Worm (Caenorhabditis elegans) whole organism, young adult: ENCODE data around the gene Y42G9A.3.
A peak's percentile ranks its signal among the peaks of the same experiment; 100 is the strongest.

Source experiments
- F23B12.7 ChIP-seq: sonication (generic microtip); optimal IDR thresholded peaks from 2 replicates; lab custom pipeline; 2017; ENCODE audit warnings: missing genetic modification characterization, mild to moderate bottlenecking, missing compliant biosample characterization, antibody characterized with exemption, moderate library complexity; ENCODE audit not compliant: insufficient read depth
- F52B5.7 ChIP-seq: sonication (generic microtip); optimal IDR thresholded peaks from 2 replicates; lab custom pipeline; 2016; ENCODE audit warnings: mild to moderate bottlenecking, missing genetic modification characterization, missing compliant biosample characterization
- T07F8.4 ChIP-seq: sonication (generic microtip); optimal IDR thresholded peaks from 2 replicates; lab custom pipeline; 2016; ENCODE audit warnings: mild to moderate bottlenecking, missing genetic modification characterization, moderate library complexity, missing compliant biosample characterization
- Y67H2A.10 ChIP-seq: fragments of 200-800 bp; sonication (Bioruptor generic); conservative IDR thresholded peaks from 2 replicates; pipeline ENCODE4 v1.3.6; 2022; ENCODE audit warnings: missing genetic modification reagents, missing genetic modification characterization, missing compliant biosample characterization
- ZK185.1 ChIP-seq: sonication (generic microtip); optimal IDR thresholded peaks from 2 replicates; lab custom pipeline; 2016; ENCODE audit warnings: mild to moderate bottlenecking, missing genetic modification characterization, missing compliant biosample characterization; ENCODE audit not compliant: poor library complexity, severe bottlenecking
- ama-1 ChIP-seq, 3 experiments: fragments of 150-350 bp in 1 of 3; sonication (generic microtip) in 2 of 3; optimal IDR thresholded peaks; 2 replicates each; lab custom pipeline; 2014 to 2018; ENCODE audit warnings: missing biosample characterization in 2 of 3, missing genetic modification characterization in 2 of 3, missing genetic modification reagents in 2 of 3
- aptf-2 ChIP-seq: fragments of 200-800 bp; sonication (Bioruptor generic); conservative IDR thresholded peaks from 2 replicates; pipeline ENCODE4 v1.3.6; 2022; ENCODE audit warnings: missing genetic modification reagents, missing genetic modification characterization, missing compliant biosample characterization
- aptf-3 ChIP-seq: fragments of 200-800 bp; sonication (Bioruptor generic); IDR thresholded peaks from 2 replicates; pipeline ENCODE4 v1.3.6; 2022; ENCODE audit warnings: missing genetic modification characterization, missing compliant biosample characterization
- athp-1 ChIP-seq: sonication (generic microtip); optimal IDR thresholded peaks from 2 replicates; lab custom pipeline; 2017; ENCODE audit warnings: mild to moderate bottlenecking, missing genetic modification characterization, missing compliant biosample characterization
- attf-6 ChIP-seq: fragments of 200-800 bp; sonication (Bioruptor generic); IDR thresholded peaks from 2 replicates; pipeline ENCODE4 v1.3.6; 2022; ENCODE audit warnings: missing genetic modification reagents, missing genetic modification characterization, missing compliant biosample characterization
- cebp-1 ChIP-seq, 2 experiments: fragments of 200-800 bp in 1 of 2; sonication (Bioruptor generic) in 1 of 2; sonication (generic microtip) in 1 of 2; IDR thresholded peaks in 1 of 2; optimal IDR thresholded peaks in 1 of 2; 2 replicates each; pipeline versions ENCODE4 v1.3.6 to Lab custom; 2017 to 2022; ENCODE audit warnings: missing compliant biosample characterization in 2 of 2, missing genetic modification characterization in 2 of 2, mild to moderate bottlenecking in 1 of 2, missing genetic modification reagents in 1 of 2, moderate library complexity in 1 of 2
- ceh-58 ChIP-seq: fragments of 200-800 bp; sonication (Bioruptor generic); IDR thresholded peaks from 2 replicates; pipeline ENCODE4 v1.3.6; 2022; ENCODE audit warnings: missing genetic modification characterization, missing compliant biosample characterization
- chd-7 ChIP-seq: sonication (generic microtip); optimal IDR thresholded peaks from 2 replicates; lab custom pipeline; 2016; ENCODE audit warnings: mild to moderate bottlenecking, missing genetic modification characterization, moderate library complexity, missing compliant biosample characterization
- die-1 ChIP-seq: sonication (generic microtip); optimal IDR thresholded peaks from 2 replicates; lab custom pipeline; 2016; ENCODE audit warnings: missing genotype, mild to moderate bottlenecking, missing genetic modification characterization, missing compliant biosample characterization
- egl-44 ChIP-seq: fragments of 200-800 bp; sonication (Bioruptor generic); IDR thresholded peaks from 2 replicates; pipeline ENCODE4 v1.3.6; 2022; ENCODE audit warnings: missing genetic modification reagents, missing genetic modification characterization, missing compliant biosample characterization
- ekl-4 ChIP-seq: fragments of 200-800 bp; sonication (Bioruptor generic); IDR thresholded peaks from 2 replicates; pipeline ENCODE4 v1.3.6; 2022; ENCODE audit warnings: missing genetic modification reagents, missing genetic modification characterization, missing compliant biosample characterization
- him-1 ChIP-seq: sonication (generic microtip); optimal IDR thresholded peaks from 2 replicates; lab custom pipeline; 2016; ENCODE audit warnings: missing genotype, missing genetic modification reagents, missing genetic modification characterization, missing compliant biosample characterization
- let-607 ChIP-seq, 2 experiments: fragments of 200-800 bp in 1 of 2; sonication (Bioruptor generic) in 1 of 2; sonication (generic microtip) in 1 of 2; optimal IDR thresholded peaks; 2 replicates each; lab custom pipeline; 2016 to 2018; ENCODE audit warnings: mild to moderate bottlenecking in 2 of 2, missing compliant biosample characterization in 2 of 2, missing genetic modification characterization in 2 of 2, moderate library complexity in 2 of 2, missing genotype in 1 of 2
- lin-40 ChIP-seq: sonication (generic microtip); optimal IDR thresholded peaks from 2 replicates; lab custom pipeline; 2016; ENCODE audit warnings: missing genetic modification characterization, mild to moderate bottlenecking, missing compliant biosample characterization, missing genotype, missing genetic modification reagents
- mcd-1 ChIP-seq: fragments of 200-800 bp; sonication (Bioruptor generic); IDR thresholded peaks from 2 replicates; pipeline ENCODE4 v1.3.6; 2022; ENCODE audit warnings: missing genetic modification reagents, missing genetic modification characterization, missing compliant biosample characterization
- nfya-1 ChIP-seq: sonication (generic microtip); optimal IDR thresholded peaks from 2 replicates; lab custom pipeline; 2017; ENCODE audit warnings: antibody characterized with exemption, missing compliant biosample characterization, missing genetic modification characterization, borderline replicate concordance; ENCODE audit not compliant: insufficient read depth
- nfyb-1 ChIP-seq: fragments of 200-800 bp; sonication (Bioruptor generic); IDR thresholded peaks from 2 replicates; pipeline ENCODE4 v1.3.6; 2022; ENCODE audit warnings: missing genetic modification reagents, missing genetic modification characterization, missing compliant biosample characterization
- nhr-120 ChIP-seq: fragments of 200-800 bp; sonication (Bioruptor generic); IDR thresholded peaks from 2 replicates; pipeline ENCODE4 v1.3.6; 2022; ENCODE audit warnings: missing genetic modification characterization, missing compliant biosample characterization
- nhr-80 ChIP-seq: sonication (generic microtip); optimal IDR thresholded peaks from 2 replicates; lab custom pipeline; 2016; ENCODE audit warnings: missing genetic modification characterization, missing compliant biosample characterization
- pbrm-1 ChIP-seq: fragments of 200-800 bp; sonication (Bioruptor generic); IDR thresholded peaks from 2 replicates; pipeline ENCODE4 v1.3.6; 2022; ENCODE audit warnings: missing genetic modification reagents, missing genetic modification characterization, missing compliant biosample characterization
- pha-4 ChIP-seq: fragments of 150-350 bp; sonication (generic microtip); optimal IDR thresholded peaks from 2 replicates; lab custom pipeline; 2014; ENCODE audit warnings: missing biosample characterization, missing genetic modification reagents, missing genetic modification characterization
- repo-1 ChIP-seq: sonication (generic microtip); optimal IDR thresholded peaks from 2 replicates; lab custom pipeline; 2017; ENCODE audit warnings: mild to moderate bottlenecking, missing genetic modification characterization, missing compliant biosample characterization
- sdz-38 ChIP-seq: sonication (generic microtip); optimal IDR thresholded peaks from 2 replicates; lab custom pipeline; 2016; ENCODE audit warnings: missing genotype, missing genetic modification characterization, missing compliant biosample characterization
- sea-2 ChIP-seq: fragments of 200-800 bp; sonication (Bioruptor generic); IDR thresholded peaks from 2 replicates; pipeline ENCODE4 v1.3.6; 2022; ENCODE audit warnings: missing genetic modification characterization, missing compliant biosample characterization
- snpc-4 ChIP-seq, 5 experiments: fragments of 150-350 bp in 1 of 5; sonication (generic microtip) in 4 of 5; optimal IDR thresholded peaks; 2 replicates each; lab custom pipeline; 2014 to 2018; ENCODE audit warnings: missing genetic modification characterization in 5 of 5, missing biosample characterization in 3 of 5, antibody characterized with exemption in 2 of 5, mild to moderate bottlenecking in 2 of 5, missing compliant biosample characterization in 2 of 5, missing genotype in 2 of 5, moderate library complexity in 2 of 5, missing genetic modification reagents in 1 of 5
- sptf-2 ChIP-seq: fragments of 200-800 bp; sonication (Bioruptor generic); optimal IDR thresholded peaks from 2 replicates; lab custom pipeline; 2018; ENCODE audit warnings: mild to moderate bottlenecking, missing genetic modification characterization, missing compliant biosample characterization
- tbx-9 ChIP-seq: sonication (generic microtip); optimal IDR thresholded peaks from 2 replicates; lab custom pipeline; 2016; ENCODE audit warnings: borderline replicate concordance, missing genetic modification characterization, inconsistent platforms, missing compliant biosample characterization
- tlf-1 ChIP-seq: fragments of 200-800 bp; sonication (Bioruptor generic); optimal IDR thresholded peaks from 2 replicates; lab custom pipeline; 2018; ENCODE audit warnings: mild to moderate bottlenecking, missing genetic modification characterization, missing compliant biosample characterization
- unc-62 ChIP-seq: fragments of 150-350 bp; optimal IDR thresholded peaks from 2 replicates; lab custom pipeline; 2014; ENCODE audit warnings: missing biosample characterization, missing genetic modification reagents, missing genetic modification characterization
- xnd-1 ChIP-seq: sonication (generic microtip); optimal IDR thresholded peaks from 2 replicates; lab custom pipeline; 2016; ENCODE audit warnings: missing genotype, missing genetic modification reagents, missing genetic modification characterization, missing compliant biosample characterization
- ztf-18 ChIP-seq: sonication (generic microtip); optimal IDR thresholded peaks from 2 replicates; lab custom pipeline; 2016; ENCODE audit warnings: missing genotype, mild to moderate bottlenecking, missing genetic modification characterization, missing compliant biosample characterization
- ztf-26 ChIP-seq: sonication (generic microtip); optimal IDR thresholded peaks from 2 replicates; lab custom pipeline; 2017; ENCODE audit warnings: missing genetic modification characterization, missing compliant biosample characterization
- ztf-3 ChIP-seq: fragments of 200-800 bp; sonication (Bioruptor generic); optimal IDR thresholded peaks from 2 replicates; lab custom pipeline; 2018; ENCODE audit warnings: mild to moderate bottlenecking, missing genetic modification characterization, missing compliant biosample characterization

The Y42G9A.3 gene

ce11 chrIII:6163381-6163780 lies 17.3 kb downstream of the Y42G9A.3 start:
- TF ChIP-seq let-607 (tag; optimal IDR thresholded peaks at IDR 0.05; lab: Kevin White, UChicago): peak; percentile 77 to 94
- no peak for TF ChIP-seq die-1 (tag; lab: Kevin White, UChicago)
- TF ChIP-seq unc-62: peak; percentile 52
- no peak for TF ChIP-seq F23B12.7 (tag; lab: Kevin White, UChicago)
- peak; percentile 60 for TF ChIP-seq nhr-80
- TF ChIP-seq, all 124 proteins: peak for 3

- TF ChIP-seq sea-2 (GFP tag; lab: Robert Waterston, UW) (no peak), ceh-58 (GFP tag; lab: Robert Waterston, UW) (no peak), nfya-1 (tag; lab: Kevin White, UChicago) (no peak), T07F8.4 (tag; lab: Kevin White, UChicago) (peak; percentile 9), Y67H2A.10 (GFP tag; lab: Robert Waterston, UW) (no peak), mcd-1 (GFP tag; lab: Robert Waterston, UW) (no peak), ZK185.1 (tag; lab: Kevin White, UChicago) (peak; percentile 16), F52B5.7 (tag; lab: Kevin White, UChicago) (peak; percentile 55), ztf-3 (GFP tag; lab: Kevin White, UChicago) (no peak), nhr-120 (GFP tag; lab: Robert Waterston, UW) (0 out of 2 replicates have a peak, but pooled peaks have one; percentile 42), nfyb-1 (GFP tag; lab: Robert Waterston, UW) (0 out of 2 replicates have a peak, but pooled peaks have one; percentile 46), athp-1 (tag; lab: Kevin White, UChicago) (peak; percentile 59), him-1 (tag; lab: Kevin White, UChicago) (peak; percentile 5), lin-40 (tag; lab: Kevin White, UChicago) (peak; percentile 11), sptf-2 (GFP tag; lab: Kevin White, UChicago) (no peak), repo-1 (peak; percentile 49), pha-4 (tag; lab: Kevin White, UChicago) (no peak), ztf-18 (tag; lab: Kevin White, UChicago) (peak; percentile 20), let-607 (tag; optimal IDR thresholded peaks at IDR 0.05; lab: Kevin White, UChicago) (no peak), snpc-4 (GFP tag; optimal IDR thresholded peaks at IDR 0.05; lab: Kevin White, UChicago) (no peak), snpc-4 (tag; optimal IDR thresholded peaks at IDR 0.05; lab: Kevin White, UChicago) (peak in 1 of 4 experiments; percentile 36), ztf-26 (tag; lab: Kevin White, UChicago) (no peak), xnd-1 (tag; lab: Kevin White, UChicago) (no peak), chd-7 (no peak), attf-6 (GFP tag; lab: Robert Waterston, UW) (no peak), pbrm-1 (peak; percentile 38; the same call in 1 of the 2 replicates), egl-44 (GFP tag; lab: Robert Waterston, UW) (no peak), aptf-2 (no peak), cebp-1 (GFP tag; IDR thresholded peaks at IDR 0.05; lab: Robert Waterston, UW) (no peak), cebp-1 (tag; optimal IDR thresholded peaks at IDR 0.05; lab: Kevin White, UChicago) (peak; percentile 59), aptf-3 (GFP tag; lab: Robert Waterston, UW) (no peak), ama-1 (optimal IDR thresholded peaks at IDR 0.05; lab: Kevin White, UChicago) (peak; percentile 35), ama-1 (GFP tag; optimal IDR thresholded peaks at IDR 0.05; lab: Kevin White, UChicago) (peak in 1 of 2 experiments; percentile 2), sdz-38 (no peak), tlf-1 (GFP tag; lab: Kevin White, UChicago) (peak; percentile 47), ekl-4 (peak; percentile 42; the same call in 1 of the 2 replicates), tbx-9 (tag; lab: Kevin White, UChicago) (no peak)
- TF ChIP-seq, all 124 proteins: peak for 16
Observed at ce11 chrIII:6164253-6164971, 18.4 kb downstream of the Y42G9A.3 start, which contains the start of gene F42A10.9. Gene F42A10.9 (plus strand): TSS chrIII:6164573.
